Fruit fly (Drosophila melanogaster) whole organism: ENCODE results near the gene repo.

Experiments
- Dll ChIP-seq: fragments of >200 bp; optimal IDR thresholded peaks from 2 replicates; lab custom pipeline; 2017
- pan ChIP-seq: fragments of >200 bp; optimal IDR thresholded peaks from 2 replicates; lab custom pipeline; 2017
- psq ChIP-seq: fragments of >200 bp; optimal IDR thresholded peaks from 2 replicates; lab custom pipeline; 2017
- usp ChIP-seq: fragments of >200 bp; optimal IDR thresholded peaks from 2 replicates; lab custom pipeline; 2017; ENCODE audit warnings: missing biosample characterization, missing genetic modification characterization, mixed read lengths

dm6 chr3R:18276688-18277087 lies 40.7 kb downstream of the repo start:
- TF ChIP-seq pan (lab: Kevin White, UChicago) (no peak), Dll (no peak), psq (lab: Kevin White, UChicago) (no peak), usp (no peak)
